Fruit fly (Drosophila melanogaster) whole organism, prepupa: Measurements from ENCODE around the gene MED14.

Experiments
- CG11294 ChIP-seq: fragments of 200-800 bp; sonication (Bioruptor generic); IDR thresholded peaks from 2 replicates; pipeline ENCODE4 v1.3.6; 2022; ENCODE audit warnings: missing biosample characterization, missing genetic modification characterization
- CG11762 ChIP-seq: fragments of 200-800 bp; sonication (Bioruptor generic); optimal IDR thresholded peaks from 3 replicates; lab custom pipeline; 2016; ENCODE audit warnings: missing biosample characterization, missing genetic modification characterization; ENCODE audit not compliant: insufficient read depth
- CG15336 ChIP-seq: fragments of 200-800 bp; sonication (Bioruptor generic); IDR thresholded peaks from 2 replicates; pipeline ENCODE4 v1.3.6; 2022; ENCODE audit warnings: missing biosample characterization, missing genetic modification characterization
- CG1621 ChIP-seq: fragments of 200-800 bp; sonication (Bioruptor generic); optimal IDR thresholded peaks from 3 replicates; lab custom pipeline; 2018; ENCODE audit warnings: missing biosample characterization, mild to moderate bottlenecking, missing genetic modification characterization
- CG3032 ChIP-seq: fragments of 200-800 bp; optimal IDR thresholded peaks from 2 replicates; lab custom pipeline; 2019; ENCODE audit warnings: missing biosample characterization, mild to moderate bottlenecking, missing genetic modification characterization, moderate library complexity
- CG31627 ChIP-seq: fragments of 200-800 bp; sonication (Bioruptor generic); optimal IDR thresholded peaks from 3 replicates; lab custom pipeline; 2016; ENCODE audit warnings: missing biosample characterization, missing genetic modification characterization
- CG32006 ChIP-seq: fragments of 200-800 bp; sonication (Bioruptor generic); optimal IDR thresholded peaks from 3 replicates; lab custom pipeline; 2017; ENCODE audit warnings: missing biosample characterization, mild to moderate bottlenecking, missing genetic modification characterization
- CG4318 ChIP-seq: fragments of 200-800 bp; sonication (Bioruptor generic); optimal IDR thresholded peaks from 3 replicates; lab custom pipeline; 2017; ENCODE audit warnings: missing biosample characterization, mild to moderate bottlenecking, missing genetic modification characterization
- CG6163 ChIP-seq: fragments of 200-800 bp; sonication (Bioruptor generic); IDR thresholded peaks from 3 replicates; pipeline ENCODE4 v1.3.6; 2022; ENCODE audit warnings: missing biosample characterization, missing genetic modification characterization
- CG6276 ChIP-seq: fragments of 200-800 bp; sonication (Bioruptor generic); optimal IDR thresholded peaks from 2 replicates; lab custom pipeline; 2017; ENCODE audit warnings: missing biosample characterization, mild to moderate bottlenecking, missing genetic modification characterization
- CG6792 ChIP-seq: fragments of 200-800 bp; sonication (Bioruptor generic); optimal IDR thresholded peaks from 3 replicates; lab custom pipeline; 2016; ENCODE audit warnings: missing biosample characterization, missing genetic modification characterization
- CG6808 ChIP-seq: fragments of 200-800 bp; sonication (Bioruptor generic); optimal IDR thresholded peaks from 3 replicates; lab custom pipeline; 2017; ENCODE audit warnings: missing biosample characterization, missing genetic modification characterization, mild to moderate bottlenecking, moderate library complexity, missing genetic modification reagents
- CG6854 ChIP-seq: fragments of 200-800 bp; sonication (Bioruptor generic); optimal IDR thresholded peaks from 2 replicates; lab custom pipeline; 2017; ENCODE audit warnings: missing biosample characterization, mild to moderate bottlenecking, missing genetic modification characterization
- CG7368 ChIP-seq: fragments of 200-800 bp; sonication (Bioruptor generic); optimal IDR thresholded peaks from 3 replicates; lab custom pipeline; 2016; ENCODE audit warnings: missing biosample characterization, missing genetic modification characterization
- CG8119 ChIP-seq: fragments of 200-800 bp; sonication (Bioruptor generic); IDR thresholded peaks from 3 replicates; pipeline ENCODE4 v1.3.6; 2022; ENCODE audit warnings: missing biosample characterization, missing genetic modification characterization
- CG8319 ChIP-seq: fragments of 200-800 bp; sonication (Bioruptor generic); optimal IDR thresholded peaks from 3 replicates; lab custom pipeline; 2016; ENCODE audit warnings: missing biosample characterization, missing genetic modification characterization
- CG8632 ChIP-seq: fragments of 200-800 bp; sonication (Bioruptor generic); optimal IDR thresholded peaks from 3 replicates; lab custom pipeline; 2016; ENCODE audit warnings: missing biosample characterization, missing genetic modification characterization
- CG9139 ChIP-seq: fragments of 200-800 bp; sonication (Bioruptor generic); optimal IDR thresholded peaks from 3 replicates; lab custom pipeline; 2017; ENCODE audit warnings: missing biosample characterization, mild to moderate bottlenecking, missing genetic modification characterization
- Eip75B ChIP-seq: fragments of 200-800 bp; sonication (Bioruptor generic); optimal IDR thresholded peaks from 3 replicates; lab custom pipeline; 2016; ENCODE audit warnings: missing biosample characterization, missing genetic modification characterization
- Eip78C ChIP-seq: fragments of 200-800 bp; sonication (Bioruptor generic); peaks from one replicate; lab custom pipeline; 2016; ENCODE audit warnings: missing biosample characterization, missing genetic modification characterization
- Eip93F ChIP-seq: fragments of 200-800 bp; sonication (Bioruptor generic); optimal IDR thresholded peaks from 2 replicates; lab custom pipeline; 2016; ENCODE audit warnings: missing biosample characterization, mild to moderate bottlenecking, missing genetic modification characterization
- Ets96B ChIP-seq: fragments of 200-800 bp; optimal IDR thresholded peaks from 2 replicates; lab custom pipeline; 2019; ENCODE audit warnings: missing biosample characterization, mild to moderate bottlenecking, missing genetic modification characterization, moderate library complexity
- Gug ChIP-seq: fragments of 200-800 bp; sonication (Bioruptor generic); IDR thresholded peaks from 2 replicates; pipeline ENCODE4 v1.3.6; 2022; ENCODE audit warnings: missing biosample characterization, missing genetic modification characterization
- Hr38 ChIP-seq: sonication (Bioruptor generic); optimal IDR thresholded peaks from 2 replicates; lab custom pipeline; 2016; ENCODE audit warnings: missing biosample characterization, missing genetic modification characterization
- Hr4 ChIP-seq: fragments of 200-800 bp; sonication (Bioruptor generic); optimal IDR thresholded peaks from 3 replicates; lab custom pipeline; 2016; ENCODE audit warnings: missing biosample characterization, missing genetic modification characterization
- Lpt ChIP-seq: fragments of 200-800 bp; sonication (Bioruptor generic); optimal IDR thresholded peaks from 3 replicates; lab custom pipeline; 2016; ENCODE audit warnings: missing biosample characterization, missing genetic modification characterization
- Met ChIP-seq: fragments of 200-800 bp; sonication (Bioruptor generic); optimal IDR thresholded peaks from 3 replicates; lab custom pipeline; 2016; ENCODE audit warnings: missing biosample characterization, missing genetic modification characterization
- Smox ChIP-seq: fragments of 200-800 bp; sonication (Bioruptor generic); optimal IDR thresholded peaks from 3 replicates; lab custom pipeline; 2016; ENCODE audit warnings: missing biosample characterization, missing genetic modification characterization
- Sox14 ChIP-seq: fragments of 200-800 bp; sonication (Bioruptor generic); optimal IDR thresholded peaks from 3 replicates; lab custom pipeline; 2016; ENCODE audit warnings: missing biosample characterization, missing genetic modification characterization
- Sox15 ChIP-seq: fragments of 200-800 bp; sonication (Bioruptor generic); optimal IDR thresholded peaks from 3 replicates; lab custom pipeline; 2016; ENCODE audit warnings: missing biosample characterization, missing genetic modification characterization
- achi ChIP-seq: fragments of 200-800 bp; sonication (Bioruptor generic); optimal IDR thresholded peaks from 3 replicates; lab custom pipeline; 2016; ENCODE audit warnings: missing biosample characterization, missing genetic modification characterization
- dsx ChIP-seq: fragments of 200-800 bp; optimal IDR thresholded peaks from 3 replicates; lab custom pipeline; 2019; ENCODE audit warnings: missing biosample characterization, mild to moderate bottlenecking, missing genetic modification characterization, moderate library complexity; ENCODE audit not compliant: poor library complexity, severe bottlenecking
- eg ChIP-seq: fragments of 200-800 bp; sonication (Bioruptor generic); IDR thresholded peaks from 3 replicates; pipeline ENCODE4 v1.3.6; 2022; ENCODE audit warnings: missing biosample characterization, missing genetic modification characterization
- esn ChIP-seq: fragments of 200-800 bp; sonication (Bioruptor generic); optimal IDR thresholded peaks from 2 replicates; lab custom pipeline; 2016; ENCODE audit warnings: missing biosample characterization, mild to moderate bottlenecking, missing genetic modification characterization, moderate library complexity
- fd59A ChIP-seq: fragments of 200-800 bp; sonication (Bioruptor generic); optimal IDR thresholded peaks from 2 replicates; lab custom pipeline; 2017; ENCODE audit warnings: missing biosample characterization, mild to moderate bottlenecking, missing genetic modification characterization, missing genetic modification reagents
- fd85E ChIP-seq: fragments of 200-800 bp; sonication (Bioruptor generic); optimal IDR thresholded peaks from 3 replicates; lab custom pipeline; 2016; ENCODE audit warnings: missing biosample characterization, missing genetic modification characterization
- lz ChIP-seq: fragments of 200-800 bp; sonication (Bioruptor generic); optimal IDR thresholded peaks from 3 replicates; lab custom pipeline; 2016; ENCODE audit warnings: missing biosample characterization, missing genetic modification characterization
- net ChIP-seq: fragments of 200-800 bp; sonication (Bioruptor generic); optimal IDR thresholded peaks from 3 replicates; lab custom pipeline; 2016; ENCODE audit warnings: missing biosample characterization, missing genetic modification characterization
- pdm3 ChIP-seq: fragments of 200-800 bp; sonication (Bioruptor generic); optimal IDR thresholded peaks from 3 replicates; lab custom pipeline; 2016; ENCODE audit warnings: missing biosample characterization, missing genetic modification characterization
- spab ChIP-seq: fragments of 200-800 bp; sonication (Bioruptor generic); optimal IDR thresholded peaks from 2 replicates; lab custom pipeline; 2017; ENCODE audit warnings: missing biosample characterization, mild to moderate bottlenecking, missing genetic modification characterization, missing genetic modification reagents
- ss ChIP-seq, 2 experiments: fragments of 200-800 bp; sonication (Bioruptor generic); optimal IDR thresholded peaks; 2 replicates in 1 of 2; 3 replicates in 1 of 2; lab custom pipeline; 2017 to 2018; ENCODE audit warnings: mild to moderate bottlenecking in 2 of 2, missing biosample characterization in 2 of 2, missing genetic modification characterization in 2 of 2, moderate library complexity in 1 of 2
- svp ChIP-seq: fragments of 200-800 bp; sonication (Bioruptor generic); peaks from one replicate; lab custom pipeline; 2016; ENCODE audit warnings: missing biosample characterization, missing genetic modification characterization
- vri ChIP-seq: fragments of 200-800 bp; sonication (Bioruptor generic); optimal IDR thresholded peaks from 3 replicates; lab custom pipeline; 2016; ENCODE audit warnings: missing biosample characterization, mild to moderate bottlenecking, missing genetic modification characterization

The MED14 gene

dm6 chr3L:616482-617148 lies 23.6 kb downstream of the MED14 start (continued):
- TF ChIP-seq CG6792 (GFP tag; lab: Kevin White, UChicago), result no peak
- TF ChIP-seq CG31627 (GFP tag; lab: Kevin White, UChicago), result no peak
- TF ChIP-seq CG9139 (GFP tag; lab: Kevin White, UChicago), result no peak
- peak; percentile 73 for TF ChIP-seq Lpt (GFP tag; lab: Kevin White, UChicago)
- no peak for TF ChIP-seq CG3032 (tag; lab: Kevin White, UChicago)
- TF ChIP-seq CG11294, result peak; percentile 21; the same call in 1 of the 2 replicates
- TF ChIP-seq Eip78C (GFP tag; lab: Kevin White, UChicago), result no peak
- peak; percentile 49 for TF ChIP-seq CG6276 (GFP tag; lab: Kevin White, UChicago)
- no peak for TF ChIP-seq spab (GFP tag; lab: Kevin White, UChicago)
- no peak for TF ChIP-seq CG1621
- no peak for TF ChIP-seq Eip93F
- no peak for TF ChIP-seq lz
- TF ChIP-seq fd85E, result no peak
- peak; percentile 57 for TF ChIP-seq Gug (GFP tag; lab: Robert Waterston, UW)
- TF ChIP-seq CG6808 (GFP tag; lab: Kevin White, UChicago), result no peak
- no peak for TF ChIP-seq CG7368

DNA sequence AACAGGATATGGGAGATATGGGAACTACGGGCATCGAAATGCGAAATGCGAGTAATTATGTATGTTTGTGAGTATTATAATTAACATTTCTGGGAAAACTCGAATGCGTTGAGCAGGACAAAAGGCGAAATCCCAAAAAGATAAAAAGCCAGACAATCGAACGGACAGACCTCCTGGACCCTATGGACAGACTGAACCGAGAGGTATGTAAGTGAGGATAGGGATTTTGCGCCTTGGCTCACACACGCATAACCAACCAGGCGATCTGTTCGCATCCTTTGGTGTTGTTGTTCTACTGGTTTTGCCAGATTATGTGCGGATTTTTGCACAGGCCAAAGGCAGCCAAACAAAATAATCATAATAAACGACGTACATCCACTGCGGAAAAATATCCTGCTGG lies 24.9 kb downstream of the MED14 start:
- TF ChIP-seq eg (GFP tag; lab: Robert Waterston, UW) (no peak), Met (GFP tag; lab: Kevin White, UChicago) (no peak), Sox14 (no peak), CG15336 (GFP tag; lab: Robert Waterston, UW) (no peak), CG8319 (GFP tag; lab: Kevin White, UChicago) (no peak), Eip75B (GFP tag; lab: Kevin White, UChicago) (no peak), CG4318 (GFP tag; lab: Kevin White, UChicago) (no peak), spab (GFP tag; lab: Kevin White, UChicago) (no peak), CG6792 (GFP tag; lab: Kevin White, UChicago) (no peak), dsx (no peak)

dm6 chr3L:618347-619272 lies 25.6 kb downstream of the MED14 start:
- TF ChIP-seq vri (GFP tag; lab: Kevin White, UChicago) (peak; percentile 73), CG6854 (GFP tag; lab: Kevin White, UChicago) (peak; percentile 67), Smox (peak; percentile 92), ss (GFP tag; optimal IDR thresholded peaks at IDR 0.05; lab: Kevin White, UChicago) (peak; percentile 66 to 86), eg (GFP tag; lab: Robert Waterston, UW) (no peak), Eip78C (GFP tag; lab: Kevin White, UChicago) (peak; percentile 97), achi (GFP tag; lab: Kevin White, UChicago) (peak; percentile 85), fd85E (no peak), net (GFP tag; lab: Kevin White, UChicago) (peak; percentile 76), CG6792 (GFP tag; lab: Kevin White, UChicago) (peak; percentile 87), CG4318 (GFP tag; lab: Kevin White, UChicago) (peak; percentile 77), Sox14 (peak; percentile 92), Hr38 (GFP tag; lab: Kevin White, UChicago) (no peak), Gug (GFP tag; lab: Robert Waterston, UW) (0 out of 2 replicates have a peak, but pooled peaks have one; percentile 20), Sox15 (GFP tag; lab: Kevin White, UChicago) (peak; percentile 76), CG6276 (GFP tag; lab: Kevin White, UChicago) (peak; percentile 59), CG6163 (GFP tag; lab: Robert Waterston, UW) (peak; percentile 63; the same call in 2 of the 3 replicates), CG32006 (GFP tag; lab: Kevin White, UChicago) (peak; percentile 87), esn (GFP tag; lab: Kevin White, UChicago) (peak; percentile 96), CG11762 (peak; percentile 74), lz (peak; percentile 94), CG8119 (GFP tag; lab: Robert Waterston, UW) (peak; percentile 64; the same call in 2 of the 3 replicates), CG8632 (GFP tag; lab: Kevin White, UChicago) (peak; percentile 81), Eip93F (peak; percentile 74), Eip75B (GFP tag; lab: Kevin White, UChicago) (peak; percentile 90), svp (GFP tag; lab: Kevin White, UChicago) (peak; percentile 98), fd59A (peak; percentile 89), Ets96B (tag; lab: Kevin White, UChicago) (peak; percentile 81), CG9139 (GFP tag; lab: Kevin White, UChicago) (peak; percentile 60), CG15336 (GFP tag; lab: Robert Waterston, UW) (peak; percentile 53), pdm3 (peak; percentile 81), Hr4 (peak; percentile 64)
